Worm (Caenorhabditis elegans): ENCODE measurements around the gene R07D5.2.

ce11 chrX:15073479-15073878 is 42.9 kb downstream of the R07D5.2 start:
- TF ChIP-seq him-1 (tag; optimal IDR thresholded peaks at IDR 0.05) (no peak), dao-5 (tag; optimal IDR thresholded peaks at IDR 0.05) (no peak), W03F9.2 (tag; optimal IDR thresholded peaks at IDR 0.05) (no peak)

Measured in whole organism, L4/young adult.